Fruit fly (Drosophila melanogaster) whole organism, embryonic: ENCODE data around the gene Trs23.
A peak's percentile ranks its signal among the peaks of the same experiment; 100 is the strongest.

Experiments used
- Atf6 ChIP-seq: fragments of 200-800 bp; sonication (Bioruptor generic); IDR thresholded peaks from 2 replicates; pipeline ENCODE4 v1.3.6; 2022; ENCODE audit warnings: missing biosample characterization, missing genetic modification characterization
- Bgb ChIP-seq: fragments of 200-800 bp; sonication (Bioruptor generic); IDR thresholded peaks from 2 replicates; pipeline ENCODE4 v1.3.6; 2022; ENCODE audit warnings: missing biosample characterization, missing genetic modification characterization; ENCODE audit not compliant: partially characterized antibody
- CG10209 ChIP-seq: fragments of 200-800 bp; sonication (Bioruptor generic); optimal IDR thresholded peaks from 3 replicates; lab custom pipeline; 2017; ENCODE audit warnings: missing biosample characterization, mild to moderate bottlenecking, missing genetic modification characterization, missing genetic modification reagents
- CG10462 ChIP-seq: fragments of 200-800 bp; sonication (Bioruptor generic); optimal IDR thresholded peaks from 2 replicates; lab custom pipeline; 2016; ENCODE audit warnings: missing biosample characterization, missing genetic modification characterization
- CG11723 ChIP-seq: fragments of 200-800 bp; sonication (Bioruptor generic); optimal IDR thresholded peaks from 2 replicates; lab custom pipeline; 2017; ENCODE audit warnings: missing biosample characterization, mild to moderate bottlenecking, missing genetic modification characterization
- CG12104 ChIP-seq: fragments of 200-800 bp; sonication (Bioruptor generic); optimal IDR thresholded peaks from 3 replicates; lab custom pipeline; 2016; ENCODE audit warnings: missing biosample characterization, missing genetic modification characterization
- CG14965 ChIP-seq: fragments of 200-800 bp; sonication (Bioruptor generic); optimal IDR thresholded peaks from 2 replicates; lab custom pipeline; 2016; ENCODE audit warnings: missing biosample characterization, missing genetic modification characterization, borderline replicate concordance
- CG1602 ChIP-seq: fragments of 200-800 bp; sonication (Bioruptor generic); optimal IDR thresholded peaks from 3 replicates; lab custom pipeline; 2016; ENCODE audit warnings: missing biosample characterization, missing genetic modification characterization
- CG17328 ChIP-seq: fragments of 200-800 bp; sonication (Bioruptor generic); IDR thresholded peaks from 2 replicates; pipeline ENCODE4 v1.3.6; 2022; ENCODE audit warnings: missing biosample characterization, missing genetic modification characterization
- CG2120 ChIP-seq: fragments of 200-800 bp; sonication (Bioruptor generic); optimal IDR thresholded peaks from 3 replicates; lab custom pipeline; 2016; ENCODE audit warnings: missing biosample characterization, missing genetic modification characterization
- CG2202 ChIP-seq: fragments of 200-800 bp; sonication (Bioruptor generic); optimal IDR thresholded peaks from 2 replicates; lab custom pipeline; 2018; ENCODE audit warnings: missing biosample characterization, mild to moderate bottlenecking, missing genetic modification characterization
- CG31388 ChIP-seq: fragments of 200-800 bp; sonication (Bioruptor generic); optimal IDR thresholded peaks from 2 replicates; lab custom pipeline; 2016; ENCODE audit warnings: missing biosample characterization, missing genetic modification characterization
- CG33557 ChIP-seq: fragments of 200-800 bp; sonication (Bioruptor generic); optimal IDR thresholded peaks from 2 replicates; lab custom pipeline; 2019; ENCODE audit warnings: missing biosample characterization, mild to moderate bottlenecking, missing genetic modification characterization, moderate library complexity
- CG34376 ChIP-seq: fragments of 200-800 bp; sonication (Bioruptor generic); optimal IDR thresholded peaks from 2 replicates; lab custom pipeline; 2018; ENCODE audit warnings: missing biosample characterization, mild to moderate bottlenecking, missing genetic modification characterization
- CG6791 ChIP-seq: fragments of 200-800 bp; sonication (Bioruptor generic); IDR thresholded peaks from 3 replicates; pipeline ENCODE4 v1.3.6; 2022; ENCODE audit warnings: missing biosample characterization, missing genetic modification characterization; ENCODE audit not compliant: partially characterized antibody
- CG6813 ChIP-seq: fragments of 200-800 bp; sonication (Bioruptor generic); optimal IDR thresholded peaks from 2 replicates; lab custom pipeline; 2017; ENCODE audit warnings: missing biosample characterization, missing genetic modification characterization, mild to moderate bottlenecking, moderate library complexity, missing genetic modification reagents
- CG9727 ChIP-seq: fragments of 200-800 bp; sonication (Bioruptor generic); optimal IDR thresholded peaks from 3 replicates; lab custom pipeline; 2017; ENCODE audit warnings: missing biosample characterization, mild to moderate bottlenecking, missing genetic modification characterization
- Dref ChIP-seq: fragments of 200-800 bp; sonication (Bioruptor generic); IDR thresholded peaks from 2 replicates; pipeline ENCODE4 v1.3.6; 2022; ENCODE audit warnings: missing biosample characterization, missing genetic modification characterization
- E2f2 ChIP-seq: fragments of 200-800 bp; sonication (Bioruptor generic); IDR thresholded peaks from 2 replicates; pipeline ENCODE4 v1.3.6; 2022; ENCODE audit warnings: missing biosample characterization, missing genetic modification characterization
- Eip74EF ChIP-seq, 2 experiments: fragments of 200-800 bp in 1 of 2; fragments of >200 bp in 1 of 2; sonication (Bioruptor generic) in 1 of 2; optimal IDR thresholded peaks; 2 replicates each; lab custom pipeline; 2017 to 2019; ENCODE audit warnings: missing biosample characterization in 2 of 2, missing genetic modification characterization in 2 of 2, mild to moderate bottlenecking in 1 of 2, moderate library complexity in 1 of 2
- H15 ChIP-seq: fragments of 200-800 bp; sonication (Bioruptor generic); IDR thresholded peaks from 3 replicates; pipeline ENCODE4 v1.3.6; 2022; ENCODE audit warnings: missing biosample characterization, missing genetic modification characterization
- HLHmδ ChIP-seq: fragments of 200-800 bp; sonication (Bioruptor generic); optimal IDR thresholded peaks from 2 replicates; lab custom pipeline; 2018; ENCODE audit warnings: missing biosample characterization, mild to moderate bottlenecking, missing genetic modification characterization, moderate library complexity
- Hand ChIP-seq: fragments of 200-800 bp; sonication (Bioruptor generic); optimal IDR thresholded peaks from 2 replicates; lab custom pipeline; 2017; ENCODE audit warnings: mild to moderate bottlenecking, missing biosample characterization, missing genetic modification reagents, missing genetic modification characterization
- Med ChIP-seq: fragments of 200-800 bp; sonication (Bioruptor generic); peaks from one replicate; lab custom pipeline; 2016; ENCODE audit warnings: missing biosample characterization, missing genetic modification characterization, mild to moderate bottlenecking, inconsistent platforms, moderate library complexity
- Mes4 ChIP-seq: fragments of 200-800 bp; sonication (Bioruptor generic); optimal IDR thresholded peaks from 2 replicates; lab custom pipeline; 2016; ENCODE audit warnings: missing biosample characterization, missing genetic modification characterization
- Ravus ChIP-seq: fragments of 200-800 bp; sonication (Bioruptor generic); IDR thresholded peaks from 2 replicates; pipeline ENCODE4 v1.3.6; 2022; ENCODE audit warnings: missing biosample characterization, missing genetic modification characterization
- Rfx ChIP-seq: fragments of 200-800 bp; sonication (Bioruptor generic); IDR thresholded peaks from 2 replicates; pipeline ENCODE4 v1.3.6; 2022; ENCODE audit warnings: missing biosample characterization, missing genetic modification characterization
- Ssrp ChIP-seq: fragments of 200-800 bp; sonication (Bioruptor generic); optimal IDR thresholded peaks from 2 replicates; lab custom pipeline; 2018; ENCODE audit warnings: missing biosample characterization, mild to moderate bottlenecking, missing genetic modification characterization, moderate library complexity
- Vsx1 ChIP-seq: fragments of 200-800 bp; sonication (Bioruptor generic); optimal IDR thresholded peaks from 2 replicates; lab custom pipeline; 2017; ENCODE audit warnings: missing biosample characterization, mild to moderate bottlenecking, missing genetic modification characterization, missing genetic modification reagents
- abd-A ChIP-seq: fragments of 200-800 bp; sonication (Bioruptor generic); optimal IDR thresholded peaks from 3 replicates; lab custom pipeline; 2019; ENCODE audit warnings: missing biosample characterization, mild to moderate bottlenecking, missing genetic modification characterization, moderate library complexity
- ash1 ChIP-seq: fragments of 200-800 bp; sonication (Bioruptor generic); optimal IDR thresholded peaks from 2 replicates; lab custom pipeline; 2018; ENCODE audit warnings: missing biosample characterization, mild to moderate bottlenecking, missing genetic modification characterization
- btn ChIP-seq: fragments of 200-800 bp; sonication (Bioruptor generic); optimal IDR thresholded peaks from 2 replicates; lab custom pipeline; 2016; ENCODE audit warnings: missing biosample characterization, missing genetic modification characterization
- cg ChIP-seq: fragments of 200-800 bp; sonication (Bioruptor generic); optimal IDR thresholded peaks from 3 replicates; lab custom pipeline; 2019; ENCODE audit warnings: missing biosample characterization, mild to moderate bottlenecking, missing genetic modification characterization, moderate library complexity
- crc ChIP-seq: fragments of 200-800 bp; sonication (Bioruptor generic); optimal IDR thresholded peaks from 2 replicates; lab custom pipeline; 2016; ENCODE audit warnings: missing biosample characterization, missing genetic modification characterization
- dimm ChIP-seq: fragments of 200-800 bp; sonication (Bioruptor generic); IDR thresholded peaks from 2 replicates; pipeline ENCODE4 v1.3.6; 2022; ENCODE audit warnings: missing biosample characterization, missing genetic modification characterization
- dm ChIP-seq: fragments of 200-800 bp; sonication (Bioruptor generic); optimal IDR thresholded peaks from 3 replicates; lab custom pipeline; 2016; ENCODE audit warnings: missing biosample characterization, missing genetic modification characterization
- en ChIP-seq: fragments of 200-800 bp; sonication (Bioruptor generic); optimal IDR thresholded peaks from 2 replicates; lab custom pipeline; 2016; ENCODE audit warnings: missing biosample characterization, missing genetic modification characterization
- fru ChIP-seq: fragments of >200 bp; optimal IDR thresholded peaks from 2 replicates; lab custom pipeline; 2017
- h ChIP-seq: fragments of >200 bp; optimal IDR thresholded peaks from 2 replicates; lab custom pipeline; 2017
- hbn ChIP-seq: fragments of 200-800 bp; sonication (Bioruptor generic); IDR thresholded peaks from 2 replicates; pipeline ENCODE4 v1.3.6; 2022; ENCODE audit warnings: missing biosample characterization, missing genetic modification characterization; ENCODE audit not compliant: partially characterized antibody
- mam ChIP-seq: fragments of 200-800 bp; sonication (Bioruptor generic); optimal IDR thresholded peaks from 3 replicates; lab custom pipeline; 2016; ENCODE audit warnings: missing biosample characterization, missing genetic modification characterization
- pb ChIP-seq: fragments of 200-800 bp; sonication (Bioruptor generic); optimal IDR thresholded peaks from 3 replicates; lab custom pipeline; 2016; ENCODE audit warnings: missing biosample characterization, missing genetic modification characterization
- sc ChIP-seq, 3 experiments: fragments of >200 bp in 2 of 3; fragments of 200-800 bp in 1 of 3; sonication (Bioruptor generic) in 1 of 3; optimal IDR thresholded peaks; 2 replicates in 2 of 3; 3 replicates in 1 of 3; lab custom pipeline; 2017; ENCODE audit warnings: mild to moderate bottlenecking in 1 of 3, missing biosample characterization in 1 of 3, missing genetic modification characterization in 1 of 3, missing genetic modification reagents in 1 of 3
- slbo ChIP-seq: fragments of 200-800 bp; sonication (Bioruptor generic); IDR thresholded peaks from 2 replicates; pipeline ENCODE4 v1.3.6; 2022; ENCODE audit warnings: missing biosample characterization, missing genetic modification characterization
- stc ChIP-seq: fragments of 200-800 bp; sonication (Bioruptor generic); IDR thresholded peaks from 2 replicates; pipeline ENCODE4 v1.3.6; 2022; ENCODE audit warnings: missing biosample characterization, missing genetic modification characterization
- tin ChIP-seq: fragments of 200-800 bp; sonication (Bioruptor generic); optimal IDR thresholded peaks from 3 replicates; lab custom pipeline; 2016; ENCODE audit warnings: missing biosample characterization, missing genetic modification characterization
- ttk ChIP-seq: fragments of 200-800 bp; sonication (Bioruptor generic); IDR thresholded peaks from 2 replicates; pipeline ENCODE4 v2.1.2; 2022; ENCODE audit warnings: missing biosample characterization, missing genetic modification characterization
- unpg ChIP-seq: fragments of 200-800 bp; sonication (Bioruptor generic); optimal IDR thresholded peaks from 3 replicates; lab custom pipeline; 2018; ENCODE audit warnings: missing biosample characterization, mild to moderate bottlenecking, missing genetic modification characterization, moderate library complexity
- wdn ChIP-seq: fragments of 200-800 bp; sonication (Bioruptor generic); IDR thresholded peaks from 2 replicates; pipeline ENCODE4 v1.3.6; 2022; ENCODE audit warnings: missing biosample characterization, missing genetic modification characterization
- wor ChIP-seq: fragments of 200-800 bp; sonication (Bioruptor generic); IDR thresholded peaks from 2 replicates; pipeline ENCODE4 v1.3.6; 2022; ENCODE audit warnings: missing biosample characterization, missing genetic modification characterization
- z ChIP-seq: fragments of 200-800 bp; sonication (Bioruptor generic); IDR thresholded peaks from 3 replicates; pipeline ENCODE4 v1.3.6; 2022; ENCODE audit warnings: missing biosample characterization, missing genetic modification characterization

Gene Trs23

dm6 chr2L:8694250-8694704, 8.2 kb downstream of the Trs23 start (continued):
- TF ChIP-seq E2f2 (GFP tag; lab: Robert Waterston, UW): no peak
- no peak for TF ChIP-seq CG14965 (GFP tag; lab: Kevin White, UChicago)
- TF ChIP-seq dm (GFP tag; lab: Kevin White, UChicago): no peak
- TF ChIP-seq Dref (GFP tag; lab: Robert Waterston, UW): no peak
- no peak for TF ChIP-seq Ravus (GFP tag; lab: Robert Waterston, UW)
- no peak for TF ChIP-seq slbo (GFP tag; lab: Robert Waterston, UW)
- no peak for TF ChIP-seq CG6791 (GFP tag; lab: Robert Waterston, UW)
- TF ChIP-seq CG10462 (GFP tag; lab: Kevin White, UChicago): no peak
- no peak for TF ChIP-seq ttk
- peak; percentile 35 for TF ChIP-seq ash1 (GFP tag; lab: Kevin White, UChicago)
- no peak for TF ChIP-seq CG17328
- TF ChIP-seq btn (GFP tag; lab: Kevin White, UChicago): no peak
- peak; percentile 29 for TF ChIP-seq unpg (GFP tag; lab: Kevin White, UChicago)
- peak; percentile 24 for TF ChIP-seq cg
- TF ChIP-seq abd-A: peak; percentile 60
- TF ChIP-seq Atf6 (GFP tag; lab: Robert Waterston, UW): peak; percentile 47; the same call in 1 of the 2 replicates
- no peak for TF ChIP-seq pb (GFP tag; lab: Kevin White, UChicago)
- TF ChIP-seq CG1602 (GFP tag; lab: Kevin White, UChicago): no peak
- no peak for TF ChIP-seq CG10209 (GFP tag; lab: Kevin White, UChicago)
- no peak for TF ChIP-seq dimm (GFP tag; lab: Robert Waterston, UW)
- TF ChIP-seq CG2120: no peak
- no peak for TF ChIP-seq CG2202 (tag; lab: Kevin White, UChicago)
- TF ChIP-seq h (lab: Kevin White, UChicago): no peak
- TF ChIP-seq tin (GFP tag; lab: Kevin White, UChicago): no peak
- TF ChIP-seq en (GFP tag; lab: Kevin White, UChicago): no peak
- no peak for TF ChIP-seq Mes4 (GFP tag; lab: Kevin White, UChicago)
- no peak for TF ChIP-seq CG11723 (GFP tag; lab: Kevin White, UChicago)
- peak; percentile 13 for TF ChIP-seq CG12104 (GFP tag; lab: Kevin White, UChicago)
- peak; percentile 41; the same call in 1 of the 2 replicates for TF ChIP-seq Rfx
- TF ChIP-seq sc (optimal IDR thresholded peaks at IDR 0.05; lab: Kevin White, UChicago): no peak
- no peak for TF ChIP-seq sc (GFP tag; optimal IDR thresholded peaks at IDR 0.05; lab: Kevin White, UChicago)
- TF ChIP-seq fru (lab: Kevin White, UChicago): no peak
- TF ChIP-seq HLHmδ: no peak
- TF ChIP-seq CG33557 (GFP tag; lab: Kevin White, UChicago): no peak
- TF ChIP-seq CG31388: no peak
- no peak for TF ChIP-seq H15
- peak; percentile 27 for TF ChIP-seq Vsx1 (GFP tag; lab: Kevin White, UChicago)
- TF ChIP-seq Eip74EF (GFP tag; optimal IDR thresholded peaks at IDR 0.05; lab: Kevin White, UChicago): no peak
- no peak for TF ChIP-seq Ssrp (tag; lab: Kevin White, UChicago)
- TF ChIP-seq CG6813 (GFP tag; lab: Kevin White, UChicago): peak; percentile 6
- TF ChIP-seq mam (GFP tag; lab: Kevin White, UChicago): no peak
- no peak for TF ChIP-seq crc (GFP tag; lab: Kevin White, UChicago)
- 0 out of 2 replicates have a peak, but pooled peaks have one; percentile 23 for TF ChIP-seq wdn (GFP tag; lab: Robert Waterston, UW)
- no peak for TF ChIP-seq stc (GFP tag; lab: Robert Waterston, UW)
- 0 out of 3 replicates have a peak, but pooled peaks have one; percentile 13 for TF ChIP-seq z
- no peak for TF ChIP-seq wor (GFP tag; lab: Robert Waterston, UW)
- TF ChIP-seq CG34376 (GFP tag; lab: Kevin White, UChicago): peak; percentile 95
- TF ChIP-seq CG9727 (GFP tag; lab: Kevin White, UChicago): no peak
- peak; percentile 80 for TF ChIP-seq Med (GFP tag; lab: Kevin White, UChicago)
- no peak for TF ChIP-seq Bgb
- TF ChIP-seq hbn: no peak
- peak; percentile 16 for TF ChIP-seq Hand (GFP tag; lab: Kevin White, UChicago)
